Worm (Caenorhabditis elegans) whole organism, L4/young adult: ENCODE data around the gene cwn-2.

Source experiments
- dao-5 ChIP-seq: sonication (generic microtip); optimal IDR thresholded peaks from 2 replicates; lab custom pipeline; 2016; ENCODE audit warnings: missing genotype, missing genetic modification characterization, moderate library complexity, missing compliant biosample characterization
- him-1 ChIP-seq: sonication (generic microtip); optimal IDR thresholded peaks from 2 replicates; lab custom pipeline; 2016; ENCODE audit warnings: missing genotype, missing genetic modification reagents, missing genetic modification characterization, missing compliant biosample characterization

ce11 chrIV:10078003-10078402, 10.4 kb downstream of the cwn-2 start:
- TF ChIP-seq him-1 (tag; lab: Kevin White, UChicago) (no peak), dao-5 (tag; lab: Kevin White, UChicago) (no peak)
